Worm (Caenorhabditis elegans): Measurements from ENCODE around the gene W03F9.2.

DNA sequence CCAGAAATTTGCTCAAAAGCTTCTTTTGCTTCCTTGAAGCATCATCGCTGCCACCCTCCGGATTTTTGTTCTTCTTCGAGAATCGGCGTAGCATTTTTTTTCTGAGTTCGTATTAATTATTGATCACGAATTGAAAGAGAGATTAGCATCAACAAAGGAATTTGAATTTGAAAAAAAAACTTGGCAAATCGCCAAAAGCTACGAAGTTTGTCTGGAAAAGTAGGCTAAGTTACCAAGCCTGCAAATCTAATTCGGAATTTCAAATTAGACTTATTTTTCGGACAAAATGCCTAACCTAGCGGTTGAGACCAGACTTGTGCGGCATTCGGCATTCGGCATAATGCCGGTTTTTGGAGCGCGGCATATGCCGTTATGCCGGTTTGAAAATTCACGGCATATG is 44.3 kb upstream of the W03F9.2 start, which contains the start of gene cfap-36:
- TF ChIP-seq him-1 (tag; optimal IDR thresholded peaks at IDR 0.05) (no peak), W03F9.2 (tag; optimal IDR thresholded peaks at IDR 0.05) (no peak)

Measured in whole organism, L4/young adult.